Worm (Caenorhabditis elegans) whole organism, mixed stage, embryonic: ENCODE results near the gene cdgs-1.

Experiments used
- M03D4.4 ChIP-seq: sonication (generic microtip); optimal IDR thresholded peaks from 2 replicates; lab custom pipeline; 2017; ENCODE audit warnings: mild to moderate bottlenecking, missing genetic modification characterization, missing compliant biosample characterization
- bed-3 ChIP-seq: fragments of 200-800 bp; sonication (Bioruptor generic); optimal IDR thresholded peaks from 3 replicates; lab custom pipeline; 2018; ENCODE audit warnings: mild to moderate bottlenecking, missing genetic modification characterization, moderate library complexity, missing compliant biosample characterization
- blmp-1 ChIP-seq: fragments of 150-350 bp; optimal IDR thresholded peaks from 2 replicates; lab custom pipeline; 2014; ENCODE audit warnings: missing biosample characterization, missing genetic modification characterization
- ceh-39 ChIP-seq: fragments of 150-350 bp; optimal IDR thresholded peaks from 2 replicates; lab custom pipeline; 2014; ENCODE audit warnings: missing biosample characterization, missing genetic modification characterization
- ceh-43 ChIP-seq: fragments of 200-800 bp; sonication (Bioruptor generic); optimal IDR thresholded peaks from 2 replicates; lab custom pipeline; 2018; ENCODE audit warnings: mild to moderate bottlenecking, missing genetic modification characterization, moderate library complexity, missing compliant biosample characterization
- ceh-83 ChIP-seq: fragments of 200-800 bp; sonication (Bioruptor generic); optimal IDR thresholded peaks from 2 replicates; lab custom pipeline; 2018; ENCODE audit warnings: mild to moderate bottlenecking, missing genetic modification characterization, missing compliant biosample characterization
- ces-1 ChIP-seq: fragments of 150-350 bp; optimal IDR thresholded peaks from 2 replicates; lab custom pipeline; 2014; ENCODE audit warnings: missing biosample characterization, missing genetic modification reagents, missing genetic modification characterization
- cnd-1 ChIP-seq: fragments of 200-800 bp; sonication (Bioruptor generic); optimal IDR thresholded peaks from 2 replicates; lab custom pipeline; 2018; ENCODE audit warnings: mild to moderate bottlenecking, missing genetic modification characterization, missing compliant biosample characterization
- drap-1 ChIP-seq: fragments of 200-800 bp; sonication (Bioruptor generic); optimal IDR thresholded peaks from 3 replicates; lab custom pipeline; 2018; ENCODE audit warnings: mild to moderate bottlenecking, missing genetic modification characterization, missing compliant biosample characterization
- elt-1 ChIP-seq: sonication (generic microtip); optimal IDR thresholded peaks from 2 replicates; lab custom pipeline; 2017; ENCODE audit warnings: missing genetic modification characterization, mild to moderate bottlenecking, missing compliant biosample characterization, antibody characterized with exemption, moderate library complexity, borderline replicate concordance; ENCODE audit not compliant: insufficient read depth
- flh-1 ChIP-seq: fragments of 200-800 bp; sonication (Bioruptor generic); optimal IDR thresholded peaks from 2 replicates; lab custom pipeline; 2018; ENCODE audit warnings: mild to moderate bottlenecking, missing genetic modification characterization, moderate library complexity, missing compliant biosample characterization
- ham-2 ChIP-seq: fragments of 200-800 bp; sonication (Bioruptor generic); optimal IDR thresholded peaks from 2 replicates; lab custom pipeline; 2018; ENCODE audit warnings: mild to moderate bottlenecking, missing genetic modification characterization, missing compliant biosample characterization
- hlh-1 ChIP-seq: fragments of 150-350 bp; optimal IDR thresholded peaks from 2 replicates; lab custom pipeline; 2014; ENCODE audit warnings: missing biosample characterization, missing genetic modification reagents, missing genetic modification characterization
- lin-13 ChIP-seq: fragments of 150-350 bp; optimal IDR thresholded peaks from 2 replicates; lab custom pipeline; 2014; ENCODE audit warnings: missing biosample characterization, missing genetic modification characterization
- lin-32 ChIP-seq: fragments of 200-800 bp; sonication (Bioruptor generic); optimal IDR thresholded peaks from 2 replicates; lab custom pipeline; 2018; ENCODE audit warnings: mild to moderate bottlenecking, missing genetic modification characterization, missing compliant biosample characterization
- lsy-2 ChIP-seq: fragments of 150-350 bp; optimal IDR thresholded peaks from 2 replicates; lab custom pipeline; 2014; ENCODE audit warnings: missing biosample characterization, missing genetic modification characterization
- mab-5 ChIP-seq: fragments of 150-350 bp; optimal IDR thresholded peaks from 2 replicates; lab custom pipeline; 2014; ENCODE audit warnings: missing biosample characterization, missing genetic modification characterization
- mls-2 ChIP-seq: sonication (generic microtip); optimal IDR thresholded peaks from 2 replicates; lab custom pipeline; 2016; ENCODE audit warnings: mild to moderate bottlenecking, missing genetic modification characterization, moderate library complexity, missing compliant biosample characterization
- nhr-12 ChIP-seq: fragments of 150-350 bp; optimal IDR thresholded peaks from 2 replicates; lab custom pipeline; 2014; ENCODE audit warnings: missing biosample characterization, missing genetic modification characterization
- nhr-2 ChIP-seq: fragments of 150-350 bp; optimal IDR thresholded peaks from 2 replicates; lab custom pipeline; 2014; ENCODE audit warnings: missing biosample characterization, missing genetic modification characterization
- nhr-237 ChIP-seq: fragments of 150-350 bp; optimal IDR thresholded peaks from 2 replicates; lab custom pipeline; 2014; ENCODE audit warnings: missing biosample characterization, missing genetic modification characterization
- nhr-28 ChIP-seq: fragments of 150-350 bp; optimal IDR thresholded peaks from 2 replicates; lab custom pipeline; 2014; ENCODE audit warnings: missing biosample characterization, missing genetic modification characterization
- nhr-76 ChIP-seq: sonication (generic microtip); optimal IDR thresholded peaks from 2 replicates; lab custom pipeline; 2017; ENCODE audit warnings: missing biosample characterization, missing genetic modification characterization
- pha-4 ChIP-seq: fragments of 150-350 bp; optimal IDR thresholded peaks from 2 replicates; lab custom pipeline; 2018; ENCODE audit warnings: missing biosample characterization, missing genetic modification reagents, missing genetic modification characterization
- sem-2 ChIP-seq: fragments of 200-800 bp; sonication (Bioruptor generic); optimal IDR thresholded peaks from 2 replicates; lab custom pipeline; 2018; ENCODE audit warnings: mild to moderate bottlenecking, missing genetic modification characterization, missing compliant biosample characterization
- snpc-4 ChIP-seq: fragments of 150-350 bp; optimal IDR thresholded peaks from 2 replicates; lab custom pipeline; 2014; ENCODE audit warnings: missing biosample characterization, missing genetic modification characterization
- sptf-1 ChIP-seq: sonication (generic microtip); optimal IDR thresholded peaks from 2 replicates; lab custom pipeline; 2017; ENCODE audit warnings: mild to moderate bottlenecking, missing genetic modification characterization, moderate library complexity, missing compliant biosample characterization
- tbx-8 ChIP-seq: fragments of 200-800 bp; sonication (Bioruptor generic); optimal IDR thresholded peaks from 2 replicates; lab custom pipeline; 2018; ENCODE audit warnings: mild to moderate bottlenecking, missing genetic modification characterization, moderate library complexity, missing compliant biosample characterization
- unc-120 ChIP-seq: sonication (generic microtip); optimal IDR thresholded peaks from 2 replicates; lab custom pipeline; 2017; ENCODE audit warnings: missing genetic modification characterization, missing compliant biosample characterization; ENCODE audit not compliant: poor library complexity, severe bottlenecking
- zip-8 ChIP-seq: fragments of 150-350 bp; optimal IDR thresholded peaks from 2 replicates; lab custom pipeline; 2014; ENCODE audit warnings: missing biosample characterization, missing genetic modification characterization

cdgs-1 gene

DNA sequence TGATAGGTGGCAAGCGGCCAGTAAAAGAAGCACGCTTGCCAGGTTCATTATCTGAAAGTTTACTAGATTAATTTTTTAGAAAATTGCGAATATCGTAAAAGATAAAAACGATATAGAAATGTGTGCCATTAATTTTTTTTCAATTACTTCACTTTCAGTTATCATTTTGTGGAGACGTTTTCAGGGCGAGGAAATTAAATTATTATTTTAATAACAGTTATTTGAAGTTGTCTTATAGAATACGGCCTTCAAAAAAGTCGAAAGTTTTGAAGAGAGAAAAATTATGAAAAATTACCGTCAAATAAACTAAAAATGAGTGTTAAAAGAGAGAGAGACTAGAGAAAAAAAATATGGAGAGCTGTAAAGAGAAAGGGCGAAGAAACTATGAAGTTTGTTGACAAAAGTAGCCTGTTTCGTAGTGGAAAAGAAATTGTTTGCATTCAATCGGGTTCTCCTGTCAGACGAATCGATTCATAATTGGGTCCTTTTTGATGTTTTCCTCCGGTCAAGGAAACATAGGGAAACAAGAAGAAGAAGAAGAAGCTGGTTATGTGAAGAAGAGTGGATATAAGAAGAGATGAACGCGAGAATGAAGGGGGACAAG lies 19.2 kb upstream of the cdgs-1 start, which contains the start of gene erp-44.2:
TSS of gene erp-44.2 (minus strand) at position 51 of the 604 bp plus-strand sequence.
- TF ChIP-seq nhr-237 = no peak
- no peak for TF ChIP-seq ces-1 (GFP tag; lab: Kevin White, UChicago)
- TF ChIP-seq nhr-12 = no peak
- TF ChIP-seq cnd-1 (tag; lab: Kevin White, UChicago) = no peak
- TF ChIP-seq unc-120 = no peak
- no peak for TF ChIP-seq nhr-28 (tag; lab: Kevin White, UChicago)
- no peak for TF ChIP-seq drap-1
- no peak for TF ChIP-seq M03D4.4 (tag; lab: Kevin White, UChicago)
- TF ChIP-seq snpc-4 (tag; lab: Kevin White, UChicago) = no peak
- TF ChIP-seq tbx-8 (GFP tag; lab: Kevin White, UChicago) = no peak
- no peak for TF ChIP-seq ceh-43 (GFP tag; lab: Kevin White, UChicago)
- no peak for TF ChIP-seq lin-13 (tag; lab: Kevin White, UChicago)
- no peak for TF ChIP-seq bed-3 (GFP tag; lab: Kevin White, UChicago)

DNA sequence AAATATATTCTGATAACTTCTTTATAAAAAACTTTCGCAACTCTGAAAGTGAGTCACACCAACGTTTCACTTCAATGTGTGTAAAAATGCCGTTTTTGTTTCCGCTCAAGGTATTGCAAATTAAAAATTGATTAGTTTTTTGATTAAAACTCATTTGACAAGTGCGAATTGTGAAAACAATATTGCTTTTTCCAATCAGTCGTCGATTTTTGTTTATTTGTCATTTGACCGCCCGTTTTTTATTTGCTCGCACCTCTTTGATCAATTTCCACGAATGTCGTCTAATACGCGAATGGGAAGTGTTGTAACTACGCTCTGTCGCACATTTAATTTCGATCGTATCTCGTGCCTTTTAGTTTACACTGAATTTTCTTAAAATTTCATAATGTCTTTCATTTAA lies 14.6 kb upstream of the cdgs-1 start, which contains the start of gene mvb-12:
TSS of gene mvb-12 (plus strand) at position 375 of the 400 bp plus-strand sequence.
- TF ChIP-seq ces-1 (GFP tag; lab: Kevin White, UChicago) = peak; percentile 8
- no peak for TF ChIP-seq ceh-83 (GFP tag; lab: Kevin White, UChicago)

DNA sequence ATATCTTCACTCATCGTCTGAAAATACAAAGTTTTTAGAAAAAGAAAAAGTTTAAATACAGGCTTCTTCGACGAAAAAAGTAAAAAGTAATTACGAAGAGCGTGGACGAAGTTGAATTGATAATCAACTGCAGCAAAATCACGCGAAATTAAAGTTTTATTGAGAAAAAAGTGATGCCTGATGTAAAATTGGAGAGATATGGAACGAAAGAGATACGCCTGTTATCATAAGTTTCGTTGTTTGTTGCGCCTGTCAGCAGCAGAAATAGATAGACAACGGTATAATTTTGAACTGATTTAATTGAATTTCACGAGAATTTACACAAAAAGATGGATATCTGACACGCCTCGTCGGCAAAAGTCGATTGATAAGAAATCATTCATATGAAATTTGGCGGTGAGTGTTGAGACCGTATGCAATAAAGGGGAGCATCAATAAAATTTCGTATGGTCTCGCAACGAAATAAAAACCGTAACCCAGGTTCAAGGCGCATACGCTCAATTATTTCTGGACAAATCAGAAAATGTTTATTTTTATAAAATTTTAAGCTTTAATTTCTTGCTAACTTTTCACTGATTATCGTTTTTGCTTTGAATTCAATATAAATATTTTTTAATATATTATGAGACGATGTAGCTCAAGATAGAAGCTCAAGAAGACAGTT lies 13.9 kb upstream of the cdgs-1 start, which contains the start of gene C06A6.4:
TSS of gene C06A6.4 (minus strand) at position 24 of the 664 bp plus-strand sequence.
- no peak for TF ChIP-seq tbx-8 (GFP tag; lab: Kevin White, UChicago)
- TF ChIP-seq drap-1 = no peak
- no peak for TF ChIP-seq flh-1 (GFP tag; lab: Kevin White, UChicago)
- TF ChIP-seq nhr-28 (tag; lab: Kevin White, UChicago) = no peak
- no peak for TF ChIP-seq nhr-2
- TF ChIP-seq cnd-1 (tag; lab: Kevin White, UChicago) = no peak
- TF ChIP-seq nhr-237 = no peak
- no peak for TF ChIP-seq zip-8 (tag; lab: Kevin White, UChicago)
- no peak for TF ChIP-seq nhr-12
- no peak for TF ChIP-seq nhr-76

DNA sequence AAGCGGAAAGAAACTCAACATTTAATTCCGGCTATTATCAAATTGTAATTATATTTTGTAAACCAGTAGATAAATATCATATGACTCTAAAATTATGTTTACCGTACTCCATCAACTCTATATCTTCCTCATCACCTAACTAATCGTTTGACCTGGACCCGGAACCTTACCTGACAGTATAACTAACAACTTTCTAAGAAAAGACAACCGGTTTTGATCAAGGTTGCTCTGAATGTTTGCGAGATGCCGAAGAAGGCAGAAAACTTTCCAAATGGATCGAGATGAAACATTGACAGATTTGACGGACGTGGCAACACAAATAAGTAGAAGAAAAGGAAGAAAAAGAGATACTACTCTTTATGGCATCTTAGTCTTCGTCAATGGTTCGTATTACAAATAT lies 9.1 kb upstream of the cdgs-1 start:
- TF ChIP-seq M03D4.4 (tag; lab: Kevin White, UChicago) (no peak), nhr-28 (tag; lab: Kevin White, UChicago) (no peak), bed-3 (GFP tag; lab: Kevin White, UChicago) (no peak), sptf-1 (no peak), mab-5 (tag; lab: Kevin White, UChicago) (no peak), cnd-1 (tag; lab: Kevin White, UChicago) (no peak), ham-2 (GFP tag; lab: Kevin White, UChicago) (no peak), hlh-1 (no peak), lin-32 (GFP tag; lab: Kevin White, UChicago) (no peak), flh-1 (GFP tag; lab: Kevin White, UChicago) (no peak), sem-2 (GFP tag; lab: Kevin White, UChicago) (no peak), mls-2 (no peak), blmp-1 (tag; lab: Kevin White, UChicago) (no peak), lin-13 (tag; lab: Kevin White, UChicago) (no peak), ceh-83 (GFP tag; lab: Kevin White, UChicago) (no peak), elt-1 (no peak)

DNA sequence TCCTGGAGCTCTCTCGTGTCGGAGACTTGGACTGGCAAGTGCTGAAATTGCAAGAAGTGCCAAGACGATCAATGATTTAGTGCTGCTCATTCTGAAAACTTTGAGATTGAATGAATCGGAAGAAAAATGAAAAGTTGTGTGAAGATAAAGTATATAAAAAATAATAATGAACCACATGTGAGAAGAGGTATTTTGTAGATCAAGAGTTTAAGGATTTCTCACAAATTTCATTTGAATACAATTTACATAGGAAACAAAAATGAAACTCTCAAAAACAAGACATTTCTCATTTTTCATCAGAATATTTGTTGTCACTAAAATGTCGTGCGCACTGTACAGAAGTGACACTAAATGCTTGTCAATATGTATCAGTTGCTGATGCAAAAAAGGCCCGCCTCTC lies 7.0 kb upstream of the cdgs-1 start, which contains the start of gene T14A8.2:
TSS of gene T14A8.2 (minus strand) at position 101 of the 400 bp plus-strand sequence.
- no peak for TF ChIP-seq lsy-2
- no peak for TF ChIP-seq snpc-4 (tag; lab: Kevin White, UChicago)
- no peak for TF ChIP-seq sem-2 (GFP tag; lab: Kevin White, UChicago)
- no peak for TF ChIP-seq ceh-39 (tag; lab: Kevin White, UChicago)
- no peak for TF ChIP-seq sptf-1
- TF ChIP-seq cnd-1 (tag; lab: Kevin White, UChicago) = no peak
- TF ChIP-seq pha-4 (tag; lab: Kevin White, UChicago) = no peak
- TF ChIP-seq, all 35 proteins: peak for 0
